Fruit fly (Drosophila melanogaster): ENCODE measurements around the gene CG32756.
A peak's percentile ranks its signal among the peaks of the same experiment; 100 is the strongest.

Gene CG32756

DNA sequence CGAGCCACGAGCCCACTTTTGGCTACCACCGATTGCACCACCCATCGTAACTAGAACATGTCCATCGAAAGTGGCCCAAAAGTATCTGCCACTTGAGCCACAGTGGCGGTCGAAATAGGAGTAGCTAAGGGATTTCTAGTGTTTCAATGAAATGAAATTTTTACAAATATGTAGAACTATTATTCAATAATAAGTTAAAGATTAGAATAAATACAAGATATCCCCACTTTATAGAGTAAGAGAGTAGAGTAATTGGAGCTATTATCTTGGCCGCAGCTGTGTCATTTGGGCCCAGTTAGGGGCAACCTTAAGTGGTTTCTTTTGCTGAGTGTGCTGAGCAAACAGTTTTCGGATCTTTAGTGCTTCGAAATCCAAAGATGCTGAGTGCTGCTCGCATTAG, 43.9 kb downstream of the CG32756 start (continued):
- no peak for TF ChIP-seq grn (GFP tag; optimal IDR thresholded peaks at IDR 0.05)
- no peak for TF ChIP-seq tx (GFP tag; optimal IDR thresholded peaks at IDR 0.05)
- TF ChIP-seq Ssrp (tag; optimal IDR thresholded peaks at IDR 0.05), result peak; percentile 39
- TF ChIP-seq jumu (GFP tag; optimal IDR thresholded peaks at IDR 0.05), result no peak
- no peak for TF ChIP-seq Lim3 (GFP tag; IDR thresholded peaks at IDR 0.05)
- TF ChIP-seq CG11723 (GFP tag; optimal IDR thresholded peaks at IDR 0.05), result no peak
- TF ChIP-seq ac (GFP tag; optimal IDR thresholded peaks at IDR 0.05), result no peak
- TF ChIP-seq ase (GFP tag; IDR thresholded peaks at IDR 0.05), result peak; percentile 63; the same call in 2 of the 3 replicates
- TF ChIP-seq klu (GFP tag; IDR thresholded peaks at IDR 0.05), result no peak
- TF ChIP-seq NC2β (GFP tag; optimal IDR thresholded peaks at IDR 0.05), result no peak
- no peak for TF ChIP-seq Atf-2 (GFP tag; optimal IDR thresholded peaks at IDR 0.05)
- no peak for TF ChIP-seq CG15696 (tag; optimal IDR thresholded peaks at IDR 0.05)
- TF ChIP-seq ranshi (GFP tag; IDR thresholded peaks at IDR 0.05), result peak; percentile 48; the same call in 1 of the 2 replicates
- no peak for TF ChIP-seq zf30C (GFP tag; optimal IDR thresholded peaks at IDR 0.05)
- TF ChIP-seq Side (GFP tag; optimal IDR thresholded peaks at IDR 0.05), result no peak
- TF ChIP-seq chif (GFP tag; optimal IDR thresholded peaks at IDR 0.05), result peak; percentile 2 to 11
- TF ChIP-seq hkb (optimal IDR thresholded peaks at IDR 0.05), result no peak
- TF ChIP-seq hkb (GFP tag; IDR thresholded peaks at IDR 0.05), result peak; percentile 66
- TF ChIP-seq CG2202 (tag; optimal IDR thresholded peaks at IDR 0.05), result no peak
- no peak for TF ChIP-seq BtbVII (GFP tag; optimal IDR thresholded peaks at IDR 0.05)
- TF ChIP-seq CG3163 (GFP tag; optimal IDR thresholded peaks at IDR 0.05), result no peak
- no peak for TF ChIP-seq Six4 (GFP tag; optimal IDR thresholded peaks at IDR 0.05)
- TF ChIP-seq Stat92E (GFP tag; optimal IDR thresholded peaks at IDR 0.05), result no peak
- TF ChIP-seq HmgD (GFP tag; optimal IDR thresholded peaks at IDR 0.05), result no peak
- TF ChIP-seq Adf1 (GFP tag; IDR thresholded peaks at IDR 0.05), result no peak
- no peak for TF ChIP-seq CG7745 (tag; optimal IDR thresholded peaks at IDR 0.05)
- peak; percentile 9 for TF ChIP-seq CG2116 (GFP tag; optimal IDR thresholded peaks at IDR 0.05)
- no peak for TF ChIP-seq CTCF (GFP tag; optimal IDR thresholded peaks at IDR 0.05)
- peak; percentile 75 for TF ChIP-seq sens (GFP tag)
- TF ChIP-seq CG17385 (GFP tag; optimal IDR thresholded peaks at IDR 0.05), result peak; percentile 25
- peak; percentile 54 for TF ChIP-seq Ada2b (GFP tag; IDR thresholded peaks at IDR 0.05)
- no peak for TF ChIP-seq Ravus (GFP tag; IDR thresholded peaks at IDR 0.05)
- peak; percentile 38 for TF ChIP-seq CG17829 (tag; optimal IDR thresholded peaks at IDR 0.05)
- TF ChIP-seq Dfd (GFP tag; optimal IDR thresholded peaks at IDR 0.05), result no peak
- no peak for TF ChIP-seq rib (GFP tag; IDR thresholded peaks at IDR 0.05)
- TF ChIP-seq CG16863 (GFP tag; optimal IDR thresholded peaks at IDR 0.05), result peak; percentile 4
- TF ChIP-seq D19A (tag; optimal IDR thresholded peaks at IDR 0.05), result peak; percentile 28
- TF ChIP-seq Elba2 (GFP tag; optimal IDR thresholded peaks at IDR 0.05), result no peak
- no peak for TF ChIP-seq Fer2 (tag; optimal IDR thresholded peaks at IDR 0.05)
- no peak for TF ChIP-seq CG5953 (GFP tag; IDR thresholded peaks at IDR 0.05)
- TF ChIP-seq gsb-n (tag; optimal IDR thresholded peaks at IDR 0.05), result peak; percentile 9
- no peak for TF ChIP-seq CG5245 (GFP tag; optimal IDR thresholded peaks at IDR 0.05)
- TF ChIP-seq Pdp1 (GFP tag; optimal IDR thresholded peaks at IDR 0.05), result no peak
- 0 out of 3 replicates have a peak, but pooled peaks have one; percentile 24 for TF ChIP-seq gce (GFP tag; IDR thresholded peaks at IDR 0.05)
- TF ChIP-seq abd-A (tag; optimal IDR thresholded peaks at IDR 0.05), result no peak
- TF ChIP-seq zfh2 (GFP tag; optimal IDR thresholded peaks at IDR 0.05), result no peak
- no peak for TF ChIP-seq danr (GFP tag; IDR thresholded peaks at IDR 0.05)
- no peak for TF ChIP-seq wor (GFP tag; IDR thresholded peaks at IDR 0.05)
- TF ChIP-seq psq (GFP tag; optimal IDR thresholded peaks at IDR 0.05), result no peak
- no peak for TF ChIP-seq btn (GFP tag; optimal IDR thresholded peaks at IDR 0.05)
- TF ChIP-seq CG10565 (GFP tag; optimal IDR thresholded peaks at IDR 0.05), result no peak
- no peak for TF ChIP-seq Max (GFP tag; optimal IDR thresholded peaks at IDR 0.05)
- no peak for TF ChIP-seq Spps (tag; optimal IDR thresholded peaks at IDR 0.05)
- no peak for TF ChIP-seq CG3838 (GFP tag; optimal IDR thresholded peaks at IDR 0.05)
